Comparison of ENCODE assay signal across 2 worm cellular contexts in the genomic region with DNA sequence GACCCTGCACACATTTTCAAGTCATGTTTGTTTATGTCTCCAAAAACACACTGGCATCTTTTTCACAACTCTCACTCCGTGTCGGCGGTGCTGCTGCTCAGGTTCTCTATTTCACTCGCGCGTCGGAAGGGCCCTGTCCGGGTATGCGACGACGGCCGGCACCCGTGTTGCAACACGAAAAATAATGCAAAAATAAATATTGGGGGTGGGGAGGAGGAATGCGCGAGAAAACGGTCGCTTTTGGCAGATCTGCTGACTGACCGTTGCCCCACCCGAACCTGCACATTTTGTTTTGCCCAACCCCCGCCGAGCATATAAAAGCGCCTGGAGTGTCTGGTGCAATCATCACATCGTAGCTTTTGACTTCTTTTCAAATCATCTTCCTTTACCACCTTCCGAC.
TF ChIP-seq lines count a peak whose summit lies in the region.

cpg-19 (plus strand) TSS at position 341 of the 400 bp plus-strand sequence.

TF ChIP-seq in whole organism, L4 larva, 104 proteins besides CTCF, POLR2A, EP300 and RAD21:
- TF ChIP-seq nhr-42 (GFP tag; IDR thresholded peaks at IDR 0.05; lab: Robert Waterston, UW) (0 out of 2 replicates have a peak, but pooled peaks have one; percentile 14), attf-4 (tag; optimal IDR thresholded peaks at IDR 0.05; lab: Kevin White, UChicago) (no peak), set-16 (GFP tag; IDR thresholded peaks at IDR 0.05; lab: Robert Waterston, UW) (peak; percentile 60)

TF ChIP-seq in whole organism, young adult, 124 proteins besides CTCF, POLR2A, EP300 and RAD21:
- TF ChIP-seq zfh-2 (GFP tag; conservative IDR thresholded peaks at IDR 0.05; lab: Robert Waterston, UW) (peak; percentile 78), pbrm-1 (GFP tag; IDR thresholded peaks at IDR 0.05; lab: Robert Waterston, UW) (no peak)
TF ChIP-seq in whole organism, young adult: peak in this region for 1.
